Fruit fly (Drosophila melanogaster): Measurements from ENCODE around the gene cal1.

DNA sequence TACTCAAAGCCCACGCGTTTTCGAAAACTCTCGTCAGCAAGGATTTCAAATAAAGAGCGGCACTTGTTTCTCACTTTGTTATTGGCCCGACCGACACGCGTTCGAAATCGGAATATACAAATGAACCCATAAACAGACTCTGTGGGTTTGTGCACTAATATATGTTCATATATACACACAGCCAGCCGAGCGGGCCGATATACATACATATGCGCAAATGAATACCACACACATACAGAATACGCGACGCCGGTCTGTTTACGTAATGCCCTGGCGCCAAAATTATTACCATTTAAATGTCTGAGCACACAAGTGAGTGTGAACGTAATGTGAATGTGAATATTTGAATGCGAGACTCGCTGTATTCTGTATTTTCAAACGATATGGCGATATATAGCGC lies 20.4 kb upstream of the cal1 start:
- TF ChIP-seq Smox (GFP tag; optimal IDR thresholded peaks at IDR 0.05) (no peak), CG8632 (GFP tag; optimal IDR thresholded peaks at IDR 0.05) (no peak), CG10669 (GFP tag; optimal IDR thresholded peaks at IDR 0.05) (no peak), lz (GFP tag; optimal IDR thresholded peaks at IDR 0.05) (no peak), CG8319 (GFP tag; optimal IDR thresholded peaks at IDR 0.05) (no peak), Blimp-1 (GFP tag; optimal IDR thresholded peaks at IDR 0.05) (no peak), Met (GFP tag; optimal IDR thresholded peaks at IDR 0.05) (no peak), esn (GFP tag; optimal IDR thresholded peaks at IDR 0.05) (no peak), Lpt (GFP tag; optimal IDR thresholded peaks at IDR 0.05) (no peak), CG32006 (GFP tag; optimal IDR thresholded peaks at IDR 0.05) (no peak)

Measured in whole organism, prepupa.